Fruit fly (Drosophila melanogaster) whole organism, embryonic: ENCODE data around the gene mRpL15.

Source experiments
- C15 ChIP-seq: fragments of 200-800 bp; sonication (Bioruptor generic); IDR thresholded peaks from 3 replicates; pipeline ENCODE4 v1.3.6; 2022; ENCODE audit warnings: missing biosample characterization, missing genetic modification characterization
- CG10274 ChIP-seq: fragments of 200-800 bp; sonication (Bioruptor generic); optimal IDR thresholded peaks from 3 replicates; lab custom pipeline; 2017; ENCODE audit warnings: missing biosample characterization, mild to moderate bottlenecking, missing genetic modification characterization
- CG10366 ChIP-seq: fragments of 200-800 bp; sonication (Bioruptor generic); IDR thresholded peaks from 2 replicates; pipeline ENCODE4 v1.3.6; 2022; ENCODE audit warnings: missing biosample characterization, missing genetic modification characterization
- CG10462 ChIP-seq: fragments of 200-800 bp; sonication (Bioruptor generic); optimal IDR thresholded peaks from 2 replicates; lab custom pipeline; 2016; ENCODE audit warnings: missing biosample characterization, missing genetic modification characterization
- CG10979 ChIP-seq: fragments of 200-800 bp; sonication (Bioruptor generic); optimal IDR thresholded peaks from 2 replicates; lab custom pipeline; 2018; ENCODE audit warnings: missing biosample characterization, mild to moderate bottlenecking, missing genetic modification characterization, moderate library complexity
- CG11695 ChIP-seq: fragments of 200-800 bp; sonication (Bioruptor generic); IDR thresholded peaks from 3 replicates; pipeline ENCODE4 v1.3.6; 2022; ENCODE audit warnings: missing biosample characterization, missing genetic modification characterization
- CG11723 ChIP-seq: fragments of 200-800 bp; sonication (Bioruptor generic); optimal IDR thresholded peaks from 2 replicates; lab custom pipeline; 2017; ENCODE audit warnings: missing biosample characterization, mild to moderate bottlenecking, missing genetic modification characterization
- CG13123 ChIP-seq: fragments of 200-800 bp; sonication (Bioruptor generic); optimal IDR thresholded peaks from 2 replicates; lab custom pipeline; 2016; ENCODE audit warnings: missing biosample characterization, missing genetic modification characterization
- CG14050 ChIP-seq: fragments of 200-800 bp; sonication (Bioruptor generic); IDR thresholded peaks from 3 replicates; pipeline ENCODE4 v1.3.6; 2022; ENCODE audit warnings: missing biosample characterization, missing genetic modification characterization
- CG15073 ChIP-seq: fragments of 200-800 bp; sonication (Bioruptor generic); optimal IDR thresholded peaks from 2 replicates; lab custom pipeline; 2016; ENCODE audit warnings: missing biosample characterization, missing genetic modification characterization
- CG15479 ChIP-seq: fragments of 200-800 bp; sonication (Bioruptor generic); optimal IDR thresholded peaks from 3 replicates; lab custom pipeline; 2019; ENCODE audit warnings: missing biosample characterization, mild to moderate bottlenecking, missing genetic modification characterization, moderate library complexity
- CG2116 ChIP-seq: fragments of 200-800 bp; sonication (Bioruptor generic); optimal IDR thresholded peaks from 3 replicates; lab custom pipeline; 2018; ENCODE audit warnings: missing biosample characterization, mild to moderate bottlenecking, missing genetic modification characterization
- CG2120 ChIP-seq: fragments of 200-800 bp; sonication (Bioruptor generic); optimal IDR thresholded peaks from 3 replicates; lab custom pipeline; 2016; ENCODE audit warnings: missing biosample characterization, missing genetic modification characterization
- CG2712 ChIP-seq: fragments of 200-800 bp; optimal IDR thresholded peaks from 3 replicates; lab custom pipeline; 2019; ENCODE audit warnings: missing biosample characterization, mild to moderate bottlenecking, missing genetic modification characterization, moderate library complexity
- CG31388 ChIP-seq: fragments of 200-800 bp; sonication (Bioruptor generic); optimal IDR thresholded peaks from 2 replicates; lab custom pipeline; 2016; ENCODE audit warnings: missing biosample characterization, missing genetic modification characterization
- CG34224 ChIP-seq: fragments of 200-800 bp; sonication (Bioruptor generic); IDR thresholded peaks from 3 replicates; pipeline ENCODE4 v1.3.6; 2022; ENCODE audit warnings: missing biosample characterization, missing genetic modification characterization; ENCODE audit not compliant: partially characterized antibody
- CG34422 ChIP-seq: fragments of 200-800 bp; sonication (Bioruptor generic); IDR thresholded peaks from 3 replicates; pipeline ENCODE4 v1.3.6; 2022; ENCODE audit warnings: missing biosample characterization, missing genetic modification characterization
- CG6813 ChIP-seq: fragments of 200-800 bp; sonication (Bioruptor generic); optimal IDR thresholded peaks from 2 replicates; lab custom pipeline; 2017; ENCODE audit warnings: missing biosample characterization, missing genetic modification characterization, mild to moderate bottlenecking, moderate library complexity, missing genetic modification reagents
- CG7271 ChIP-seq: fragments of 200-800 bp; sonication (Bioruptor generic); optimal IDR thresholded peaks from 2 replicates; lab custom pipeline; 2018; ENCODE audit warnings: missing biosample characterization, mild to moderate bottlenecking, missing genetic modification characterization, moderate library complexity
- CG7987 ChIP-seq: fragments of 200-800 bp; sonication (Bioruptor generic); optimal IDR thresholded peaks from 2 replicates; lab custom pipeline; 2018; ENCODE audit warnings: missing biosample characterization, mild to moderate bottlenecking, missing genetic modification characterization, moderate library complexity
- Dfd ChIP-seq, 2 experiments: fragments of >200 bp; optimal IDR thresholded peaks; 2 replicates each; lab custom pipeline; 2017; ENCODE audit warnings: missing biosample characterization in 2 of 2, missing genetic modification characterization in 2 of 2
- Ets97D ChIP-seq: fragments of 200-800 bp; sonication (Bioruptor generic); optimal IDR thresholded peaks from 3 replicates; lab custom pipeline; 2016; ENCODE audit warnings: missing biosample characterization, missing genetic modification characterization
- HHEX ChIP-seq: fragments of 200-800 bp; sonication (Bioruptor generic); optimal IDR thresholded peaks from 3 replicates; lab custom pipeline; 2017; ENCODE audit warnings: missing biosample characterization, mild to moderate bottlenecking, missing genetic modification characterization, missing genetic modification reagents
- HLH4C ChIP-seq: fragments of 200-800 bp; sonication (Bioruptor generic); IDR thresholded peaks from 3 replicates; pipeline ENCODE4 v1.3.6; 2022; ENCODE audit warnings: missing biosample characterization, missing genetic modification characterization; ENCODE audit not compliant: partially characterized antibody
- HmgZ ChIP-seq: fragments of 200-800 bp; sonication (Bioruptor generic); optimal IDR thresholded peaks from 2 replicates; lab custom pipeline; 2018; ENCODE audit warnings: missing biosample characterization, mild to moderate bottlenecking, missing genetic modification characterization
- Jarid2 ChIP-seq: fragments of 200-800 bp; sonication (Bioruptor generic); optimal IDR thresholded peaks from 3 replicates; lab custom pipeline; 2017; ENCODE audit warnings: mild to moderate bottlenecking, missing biosample characterization, missing genetic modification reagents, missing genetic modification characterization
- Lhr ChIP-seq: fragments of 200-800 bp; sonication (Bioruptor generic); optimal IDR thresholded peaks from 3 replicates; lab custom pipeline; 2017; ENCODE audit warnings: mild to moderate bottlenecking, missing biosample characterization, missing genetic modification reagents, missing genetic modification characterization
- Neu2 ChIP-seq: fragments of 200-800 bp; sonication (Bioruptor generic); optimal IDR thresholded peaks from 3 replicates; lab custom pipeline; 2016; ENCODE audit warnings: missing biosample characterization, missing genetic modification characterization, borderline replicate concordance
- Rx ChIP-seq: fragments of 200-800 bp; sonication (Bioruptor generic); IDR thresholded peaks from 2 replicates; pipeline ENCODE4 v1.3.6; 2022; ENCODE audit warnings: missing biosample characterization, missing genetic modification characterization
- Sox102F ChIP-seq: fragments of 200-800 bp; sonication (Bioruptor generic); optimal IDR thresholded peaks from 2 replicates; lab custom pipeline; 2018; ENCODE audit warnings: missing biosample characterization, mild to moderate bottlenecking, missing genetic modification characterization, moderate library complexity
- Tbp ChIP-seq: fragments of >200 bp; optimal IDR thresholded peaks from 2 replicates; lab custom pipeline; 2018; ENCODE audit warnings: missing biosample characterization, missing genetic modification characterization
- Xrp1 ChIP-seq: fragments of 200-800 bp; sonication (Bioruptor generic); IDR thresholded peaks from 2 replicates; pipeline ENCODE4 v1.3.6; 2022; ENCODE audit warnings: missing biosample characterization, missing genetic modification characterization
- bowl ChIP-seq: fragments of 200-800 bp; sonication (Bioruptor generic); IDR thresholded peaks from 2 replicates; pipeline ENCODE4 v1.3.6; 2022; ENCODE audit warnings: missing biosample characterization, missing genetic modification characterization
- cg ChIP-seq: fragments of 200-800 bp; sonication (Bioruptor generic); optimal IDR thresholded peaks from 3 replicates; lab custom pipeline; 2019; ENCODE audit warnings: missing biosample characterization, mild to moderate bottlenecking, missing genetic modification characterization, moderate library complexity
- chinmo ChIP-seq: fragments of 200-800 bp; sonication (Bioruptor generic); IDR thresholded peaks from 4 replicates; pipeline ENCODE4 v1.3.6; 2022; ENCODE audit warnings: missing biosample characterization, missing genetic modification characterization; ENCODE audit not compliant: partially characterized antibody
- chm ChIP-seq: fragments of 200-800 bp; sonication (Bioruptor generic); IDR thresholded peaks from 2 replicates; pipeline ENCODE4 v1.3.6; 2022; ENCODE audit warnings: missing biosample characterization, missing genetic modification characterization
- croc ChIP-seq: fragments of 200-800 bp; sonication (Bioruptor generic); conservative IDR thresholded peaks from 3 replicates; pipeline ENCODE4 v1.3.6; 2022; ENCODE audit warnings: missing biosample characterization, missing genetic modification characterization
- dm ChIP-seq: fragments of 200-800 bp; sonication (Bioruptor generic); optimal IDR thresholded peaks from 3 replicates; lab custom pipeline; 2016; ENCODE audit warnings: missing biosample characterization, missing genetic modification characterization
- dmrt99B ChIP-seq: fragments of 200-800 bp; sonication (Bioruptor generic); optimal IDR thresholded peaks from 2 replicates; lab custom pipeline; 2018; ENCODE audit warnings: missing biosample characterization, mild to moderate bottlenecking, missing genetic modification characterization, moderate library complexity
- esg ChIP-seq: fragments of 200-800 bp; sonication (Bioruptor generic); conservative IDR thresholded peaks from 2 replicates; pipeline ENCODE4 v1.3.6; 2022; ENCODE audit warnings: missing biosample characterization, missing genetic modification characterization
- ftz-f1 ChIP-seq: fragments of 200-800 bp; sonication (Bioruptor generic); optimal IDR thresholded peaks from 2 replicates; lab custom pipeline; 2016; ENCODE audit warnings: missing biosample characterization, missing genetic modification characterization
- grau ChIP-seq: fragments of 200-800 bp; optimal IDR thresholded peaks from 3 replicates; lab custom pipeline; 2019; ENCODE audit warnings: missing biosample characterization, mild to moderate bottlenecking, missing genetic modification characterization, moderate library complexity
- hkb ChIP-seq, 2 experiments: fragments of 200-800 bp in 1 of 2; fragments of >200 bp in 1 of 2; sonication (Bioruptor generic) in 1 of 2; IDR thresholded peaks in 1 of 2; optimal IDR thresholded peaks in 1 of 2; 2 replicates each; pipeline versions ENCODE4 v1.3.6 to Lab custom; 2017 to 2022; ENCODE audit warnings: missing biosample characterization in 1 of 2, missing genetic modification characterization in 1 of 2
- oc ChIP-seq: fragments of 200-800 bp; sonication (Bioruptor generic); optimal IDR thresholded peaks from 2 replicates; lab custom pipeline; 2018; ENCODE audit warnings: missing biosample characterization, mild to moderate bottlenecking, missing genetic modification characterization, moderate library complexity
- pnt ChIP-seq: fragments of 200-800 bp; sonication (Bioruptor generic); optimal IDR thresholded peaks from 3 replicates; lab custom pipeline; 2016; ENCODE audit warnings: missing biosample characterization, missing genetic modification characterization
- pros ChIP-seq: fragments of 200-800 bp; sonication (Bioruptor generic); optimal IDR thresholded peaks from 3 replicates; lab custom pipeline; 2019; ENCODE audit warnings: missing biosample characterization, mild to moderate bottlenecking, missing genetic modification characterization, moderate library complexity
- run ChIP-seq: fragments of 200-800 bp; sonication (Bioruptor generic); optimal IDR thresholded peaks from 3 replicates; lab custom pipeline; 2018; ENCODE audit warnings: missing biosample characterization, mild to moderate bottlenecking, missing genetic modification characterization
- shn ChIP-seq: fragments of 200-800 bp; sonication (Bioruptor generic); optimal IDR thresholded peaks from 3 replicates; lab custom pipeline; 2016; ENCODE audit warnings: missing biosample characterization, missing genetic modification characterization
- sug ChIP-seq: fragments of 200-800 bp; optimal IDR thresholded peaks from 2 replicates; lab custom pipeline; 2019; ENCODE audit warnings: missing biosample characterization, mild to moderate bottlenecking, missing genetic modification characterization, moderate library complexity
- tup ChIP-seq: fragments of 200-800 bp; sonication (Bioruptor generic); optimal IDR thresholded peaks from 2 replicates; lab custom pipeline; 2016; ENCODE audit warnings: missing biosample characterization, mild to moderate bottlenecking, missing genetic modification characterization, moderate library complexity
- vfl ChIP-seq: fragments of 200-800 bp; sonication (Bioruptor generic); optimal IDR thresholded peaks from 2 replicates; lab custom pipeline; 2016; ENCODE audit warnings: missing biosample characterization, missing genetic modification characterization

Gene mRpL15

dm6 chr3L:20432297-20432696 lies 3.7 kb downstream of the mRpL15 start, which contains the start of the genes Las and Psn (continued):
- no peak for TF ChIP-seq ftz-f1
- no peak for TF ChIP-seq CG15479 (GFP tag; lab: Kevin White, UChicago)
- TF ChIP-seq Ets97D (GFP tag; lab: Kevin White, UChicago) = peak; percentile 51
- TF ChIP-seq CG11695 (GFP tag; lab: Robert Waterston, UW) = no peak
- TF ChIP-seq chinmo (GFP tag; lab: Robert Waterston, UW) = no peak
- TF ChIP-seq CG34422 = no peak
- TF ChIP-seq CG10462 (GFP tag; lab: Kevin White, UChicago) = no peak
- TF ChIP-seq CG13123 (GFP tag; lab: Kevin White, UChicago) = no peak
- no peak for TF ChIP-seq Dfd (GFP tag; optimal IDR thresholded peaks at IDR 0.05; lab: Kevin White, UChicago)
- TF ChIP-seq Lhr (GFP tag; lab: Kevin White, UChicago) = peak; percentile 9
- TF ChIP-seq Tbp (GFP tag; lab: Kevin White, UChicago) = no peak
- TF ChIP-seq Jarid2 (GFP tag; lab: Kevin White, UChicago) = no peak
- TF ChIP-seq CG6813 (GFP tag; lab: Kevin White, UChicago) = no peak
- TF ChIP-seq CG2116 = peak; percentile 69
- no peak for TF ChIP-seq CG10366 (GFP tag; lab: Robert Waterston, UW)
- no peak for TF ChIP-seq dm
- TF ChIP-seq bowl (GFP tag; lab: Robert Waterston, UW) = no peak
- TF ChIP-seq tup (GFP tag; lab: Kevin White, UChicago) = no peak
- no peak for TF ChIP-seq Neu2 (GFP tag; lab: Kevin White, UChicago)
- no peak for TF ChIP-seq dmrt99B
- TF ChIP-seq CG11723 (GFP tag; lab: Kevin White, UChicago) = no peak
- peak; percentile 20 for TF ChIP-seq oc
- TF ChIP-seq cg (GFP tag; lab: Kevin White, UChicago) = no peak
- TF ChIP-seq Rx (GFP tag; lab: Robert Waterston, UW) = no peak
- TF ChIP-seq C15 (GFP tag; lab: Robert Waterston, UW) = no peak
- no peak for TF ChIP-seq CG31388 (GFP tag; lab: Kevin White, UChicago)
- TF ChIP-seq CG10979 (tag; lab: Kevin White, UChicago) = no peak
- TF ChIP-seq hkb (optimal IDR thresholded peaks at IDR 0.05; lab: Kevin White, UChicago) = no peak
- no peak for TF ChIP-seq hkb (GFP tag; IDR thresholded peaks at IDR 0.05; lab: Robert Waterston, UW)
- TF ChIP-seq HmgZ (tag; lab: Kevin White, UChicago) = peak; percentile 10
- TF ChIP-seq HLH4C (GFP tag; lab: Robert Waterston, UW) = peak; percentile 66
- no peak for TF ChIP-seq shn (GFP tag; lab: Kevin White, UChicago)
- TF ChIP-seq CG2120 = peak; percentile 52
- TF ChIP-seq esg (GFP tag; lab: Robert Waterston, UW) = no peak
- TF ChIP-seq CG34224 (GFP tag; lab: Robert Waterston, UW) = peak; percentile 62
- no peak for TF ChIP-seq Sox102F (GFP tag; lab: Kevin White, UChicago)
- no peak for TF ChIP-seq CG14050 (GFP tag; lab: Robert Waterston, UW)
- no peak for TF ChIP-seq HHEX
- TF ChIP-seq Xrp1 (GFP tag; lab: Robert Waterston, UW) = no peak
- TF ChIP-seq pnt = no peak
- TF ChIP-seq run = no peak
- TF ChIP-seq CG7271 (tag; lab: Kevin White, UChicago) = no peak
- no peak for TF ChIP-seq croc
- no peak for TF ChIP-seq vfl
- TF ChIP-seq CG2712 (tag; lab: Kevin White, UChicago) = peak; percentile 49
- no peak for TF ChIP-seq chm (GFP tag; lab: Robert Waterston, UW)
- TF ChIP-seq sug (tag; lab: Kevin White, UChicago) = no peak
- TF ChIP-seq CG15073 (GFP tag; lab: Kevin White, UChicago) = no peak
- TF ChIP-seq grau (tag; lab: Kevin White, UChicago) = no peak
- TF ChIP-seq CG7987 (GFP tag; lab: Kevin White, UChicago) = no peak
- no peak for TF ChIP-seq pros (GFP tag; lab: Kevin White, UChicago)
- TF ChIP-seq CG10274 (GFP tag; lab: Kevin White, UChicago) = no peak
